Worm (Caenorhabditis elegans): Measurements from ENCODE around the gene sec-15.

DNA sequence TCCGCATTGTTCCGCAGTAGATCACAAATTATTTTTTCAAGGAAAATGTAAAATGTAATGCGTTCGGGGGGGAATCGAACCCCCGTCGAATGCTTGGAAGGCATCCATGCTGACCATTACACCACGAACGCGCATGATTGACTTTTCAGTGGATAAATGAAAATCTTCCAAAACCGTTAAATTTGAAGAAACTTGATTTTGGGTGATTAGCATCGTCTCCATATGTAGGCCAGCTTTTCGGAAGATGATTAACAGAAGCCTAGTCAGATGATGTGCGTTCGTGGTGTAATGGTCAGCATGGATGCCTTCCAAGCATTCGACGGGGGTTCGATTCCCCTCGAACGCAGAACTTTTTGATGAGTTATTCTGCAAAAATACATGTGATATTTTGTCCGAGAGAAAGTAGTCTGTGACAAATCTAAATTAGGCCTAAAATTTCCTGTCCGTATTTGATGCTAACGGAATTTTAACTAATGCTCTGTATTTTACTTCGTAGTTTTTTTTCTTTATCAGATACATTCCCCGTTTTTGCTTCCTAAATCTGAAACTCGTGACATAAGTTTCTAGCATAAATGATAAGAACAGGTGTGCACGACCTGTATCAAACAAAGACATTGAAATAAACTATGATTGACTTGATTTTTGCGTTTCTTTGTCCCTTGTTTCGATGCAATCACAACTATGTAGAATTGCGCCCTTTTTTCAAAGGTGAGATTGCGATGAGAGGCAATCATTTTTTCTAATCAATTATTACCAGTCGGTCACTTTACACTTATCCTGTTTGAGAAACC is 11.1 kb upstream of the sec-15 start, which contains the start of gene C28G1.10:
- TF ChIP-seq ceh-45 (GFP tag; IDR thresholded peaks at IDR 0.05), result no peak
- TF ChIP-seq ama-1 (optimal IDR thresholded peaks at IDR 0.05), result no peak
- no peak for TF ChIP-seq C38D4.7 (GFP tag; optimal IDR thresholded peaks at IDR 0.05)
- no peak for TF ChIP-seq F13H6.1 (tag; optimal IDR thresholded peaks at IDR 0.05)
- no peak for TF ChIP-seq ceh-18 (tag; optimal IDR thresholded peaks at IDR 0.05)
- no peak for TF ChIP-seq hlh-8 (tag; optimal IDR thresholded peaks at IDR 0.05)
- no peak for TF ChIP-seq lin-11 (tag; optimal IDR thresholded peaks at IDR 0.05)

Measured in whole organism, late embryonic.